Worm (Caenorhabditis elegans) whole organism, young adult: ENCODE measurements around the gene F58E6.4.

Experiments used
- B0035.1 ChIP-seq: sonication (generic microtip); optimal IDR thresholded peaks from 2 replicates; lab custom pipeline; 2016; ENCODE audit warnings: missing genetic modification characterization, mild to moderate bottlenecking, missing compliant biosample characterization, missing genotype, missing genetic modification reagents
- B0261.1 ChIP-seq: sonication (generic microtip); optimal IDR thresholded peaks from 2 replicates; lab custom pipeline; 2016; ENCODE audit warnings: mild to moderate bottlenecking, missing genetic modification characterization, moderate library complexity, missing compliant biosample characterization
- B0336.3 ChIP-seq: fragments of 200-800 bp; sonication (Bioruptor generic); IDR thresholded peaks from 2 replicates; pipeline ENCODE4 v1.3.6; 2022; ENCODE audit warnings: missing genetic modification characterization, missing compliant biosample characterization
- C06A6.2 ChIP-seq: fragments of 200-800 bp; sonication (Bioruptor generic); conservative IDR thresholded peaks from 2 replicates; pipeline ENCODE4 v1.3.6; 2022; ENCODE audit warnings: missing genetic modification characterization, missing compliant biosample characterization
- F23B12.7 ChIP-seq: sonication (generic microtip); optimal IDR thresholded peaks from 2 replicates; lab custom pipeline; 2017; ENCODE audit warnings: missing genetic modification characterization, mild to moderate bottlenecking, missing compliant biosample characterization, antibody characterized with exemption, moderate library complexity; ENCODE audit not compliant: insufficient read depth
- F57C9.4 ChIP-seq: sonication (generic microtip); optimal IDR thresholded peaks from 2 replicates; lab custom pipeline; 2017; ENCODE audit warnings: mild to moderate bottlenecking, missing genetic modification characterization, missing compliant biosample characterization
- Y53G8AR.9 ChIP-seq: fragments of 200-800 bp; sonication (Bioruptor generic); conservative IDR thresholded peaks from 2 replicates; pipeline ENCODE4 v1.3.6; 2022; ENCODE audit warnings: missing genetic modification reagents, missing genetic modification characterization, missing compliant biosample characterization
- Y95B8A.8 ChIP-seq: fragments of 200-800 bp; sonication (Bioruptor generic); IDR thresholded peaks from 2 replicates; pipeline ENCODE4 v1.3.6; 2022; ENCODE audit warnings: missing genetic modification reagents, missing genetic modification characterization, missing compliant biosample characterization
- aptf-3 ChIP-seq: fragments of 200-800 bp; sonication (Bioruptor generic); IDR thresholded peaks from 2 replicates; pipeline ENCODE4 v1.3.6; 2022; ENCODE audit warnings: missing genetic modification characterization, missing compliant biosample characterization
- athp-1 ChIP-seq: sonication (generic microtip); optimal IDR thresholded peaks from 2 replicates; lab custom pipeline; 2017; ENCODE audit warnings: mild to moderate bottlenecking, missing genetic modification characterization, missing compliant biosample characterization
- attf-5 ChIP-seq: fragments of 200-800 bp; sonication (Bioruptor generic); optimal IDR thresholded peaks from 2 replicates; lab custom pipeline; 2018; ENCODE audit warnings: mild to moderate bottlenecking, missing genetic modification characterization, missing compliant biosample characterization
- attf-6 ChIP-seq: fragments of 200-800 bp; sonication (Bioruptor generic); IDR thresholded peaks from 2 replicates; pipeline ENCODE4 v1.3.6; 2022; ENCODE audit warnings: missing genetic modification reagents, missing genetic modification characterization, missing compliant biosample characterization
- ceh-58 ChIP-seq: fragments of 200-800 bp; sonication (Bioruptor generic); IDR thresholded peaks from 2 replicates; pipeline ENCODE4 v1.3.6; 2022; ENCODE audit warnings: missing genetic modification characterization, missing compliant biosample characterization
- ceh-79 ChIP-seq: sonication (generic microtip); optimal IDR thresholded peaks from 2 replicates; lab custom pipeline; 2017; ENCODE audit warnings: mild to moderate bottlenecking, missing genetic modification characterization, missing compliant biosample characterization
- chd-7 ChIP-seq: sonication (generic microtip); optimal IDR thresholded peaks from 2 replicates; lab custom pipeline; 2016; ENCODE audit warnings: mild to moderate bottlenecking, missing genetic modification characterization, moderate library complexity, missing compliant biosample characterization
- egrh-3 ChIP-seq: fragments of 200-800 bp; sonication (Bioruptor generic); IDR thresholded peaks from 2 replicates; pipeline ENCODE4 v1.3.6; 2022; ENCODE audit warnings: missing genetic modification reagents, missing genetic modification characterization, missing compliant biosample characterization
- hmg-1.2 ChIP-seq: fragments of 200-800 bp; sonication (Bioruptor generic); IDR thresholded peaks from 2 replicates; pipeline ENCODE4 v1.3.6; 2022; ENCODE audit warnings: missing genetic modification reagents, missing genetic modification characterization, missing compliant biosample characterization
- hrde-1 ChIP-seq: sonication (generic microtip); optimal IDR thresholded peaks from 2 replicates; lab custom pipeline; 2016; ENCODE audit warnings: missing genetic modification characterization, mild to moderate bottlenecking, missing compliant biosample characterization, moderate library complexity, missing genotype, missing genetic modification reagents, borderline replicate concordance
- lag-1 ChIP-seq: fragments of 200-800 bp; sonication (Bioruptor generic); IDR thresholded peaks from 2 replicates; pipeline ENCODE4 v1.3.6; 2022; ENCODE audit warnings: missing genetic modification reagents, missing genetic modification characterization, missing compliant biosample characterization
- let-607 ChIP-seq, 2 experiments: fragments of 200-800 bp in 1 of 2; sonication (Bioruptor generic) in 1 of 2; sonication (generic microtip) in 1 of 2; optimal IDR thresholded peaks; 2 replicates each; lab custom pipeline; 2016 to 2018; ENCODE audit warnings: mild to moderate bottlenecking in 2 of 2, missing compliant biosample characterization in 2 of 2, missing genetic modification characterization in 2 of 2, moderate library complexity in 2 of 2, missing genotype in 1 of 2
- lin-40 ChIP-seq: sonication (generic microtip); optimal IDR thresholded peaks from 2 replicates; lab custom pipeline; 2016; ENCODE audit warnings: missing genetic modification characterization, mild to moderate bottlenecking, missing compliant biosample characterization, missing genotype, missing genetic modification reagents
- lir-1 ChIP-seq: fragments of 200-800 bp; sonication (Bioruptor generic); conservative IDR thresholded peaks from 2 replicates; pipeline ENCODE4 v1.3.6; 2022; ENCODE audit warnings: missing genetic modification reagents, missing genetic modification characterization, missing compliant biosample characterization
- madf-8 ChIP-seq: fragments of 200-800 bp; sonication (Bioruptor generic); conservative IDR thresholded peaks from 2 replicates; pipeline ENCODE4 v1.3.6; 2022; ENCODE audit warnings: missing genetic modification reagents, missing genetic modification characterization, missing compliant biosample characterization
- nfya-1 ChIP-seq: sonication (generic microtip); optimal IDR thresholded peaks from 2 replicates; lab custom pipeline; 2017; ENCODE audit warnings: antibody characterized with exemption, missing compliant biosample characterization, missing genetic modification characterization, borderline replicate concordance; ENCODE audit not compliant: insufficient read depth
- nfya-2 ChIP-seq: fragments of 200-800 bp; sonication (Bioruptor generic); IDR thresholded peaks from 2 replicates; pipeline ENCODE4 v1.3.6; 2022; ENCODE audit warnings: missing genetic modification reagents, missing genetic modification characterization, missing compliant biosample characterization
- nhr-80 ChIP-seq: sonication (generic microtip); optimal IDR thresholded peaks from 2 replicates; lab custom pipeline; 2016; ENCODE audit warnings: missing genetic modification characterization, missing compliant biosample characterization
- nhr-90 ChIP-seq: sonication (generic microtip); optimal IDR thresholded peaks from 2 replicates; lab custom pipeline; 2016; ENCODE audit warnings: missing genotype, mild to moderate bottlenecking, missing genetic modification characterization, missing compliant biosample characterization
- repo-1 ChIP-seq: sonication (generic microtip); optimal IDR thresholded peaks from 2 replicates; lab custom pipeline; 2017; ENCODE audit warnings: mild to moderate bottlenecking, missing genetic modification characterization, missing compliant biosample characterization
- sdz-38 ChIP-seq: sonication (generic microtip); optimal IDR thresholded peaks from 2 replicates; lab custom pipeline; 2016; ENCODE audit warnings: missing genotype, missing genetic modification characterization, missing compliant biosample characterization
- sea-2 ChIP-seq: fragments of 200-800 bp; sonication (Bioruptor generic); IDR thresholded peaks from 2 replicates; pipeline ENCODE4 v1.3.6; 2022; ENCODE audit warnings: missing genetic modification characterization, missing compliant biosample characterization
- tbp1 ChIP-seq: fragments of 200-800 bp; sonication (Bioruptor generic); optimal IDR thresholded peaks from 2 replicates; lab custom pipeline; 2018; ENCODE audit warnings: mild to moderate bottlenecking, missing genetic modification characterization, missing compliant biosample characterization
- ztf-18 ChIP-seq: sonication (generic microtip); optimal IDR thresholded peaks from 2 replicates; lab custom pipeline; 2016; ENCODE audit warnings: missing genotype, mild to moderate bottlenecking, missing genetic modification characterization, missing compliant biosample characterization
- ztf-22 ChIP-seq: fragments of 200-800 bp; sonication (Bioruptor generic); optimal IDR thresholded peaks from 2 replicates; lab custom pipeline; 2018; ENCODE audit warnings: mild to moderate bottlenecking, missing genetic modification characterization, moderate library complexity, missing compliant biosample characterization
- ztf-25 ChIP-seq: fragments of 200-800 bp; sonication (Bioruptor generic); IDR thresholded peaks from 2 replicates; pipeline ENCODE4 v1.3.6; 2022; ENCODE audit warnings: missing genetic modification reagents, missing genetic modification characterization, missing compliant biosample characterization
- ztf-28 ChIP-seq: fragments of 200-800 bp; sonication (Bioruptor generic); IDR thresholded peaks from 2 replicates; pipeline ENCODE4 v1.3.6; 2022; ENCODE audit warnings: missing genetic modification reagents, missing genetic modification characterization, missing compliant biosample characterization
- ztf-3 ChIP-seq: fragments of 200-800 bp; sonication (Bioruptor generic); optimal IDR thresholded peaks from 2 replicates; lab custom pipeline; 2018; ENCODE audit warnings: mild to moderate bottlenecking, missing genetic modification characterization, missing compliant biosample characterization
- ztf-6 ChIP-seq: fragments of 200-800 bp; sonication (Bioruptor generic); IDR thresholded peaks from 2 replicates; pipeline ENCODE4 v1.3.6; 2022; ENCODE audit warnings: missing genetic modification reagents, missing genetic modification characterization, missing compliant biosample characterization

Gene F58E6.4

DNA sequence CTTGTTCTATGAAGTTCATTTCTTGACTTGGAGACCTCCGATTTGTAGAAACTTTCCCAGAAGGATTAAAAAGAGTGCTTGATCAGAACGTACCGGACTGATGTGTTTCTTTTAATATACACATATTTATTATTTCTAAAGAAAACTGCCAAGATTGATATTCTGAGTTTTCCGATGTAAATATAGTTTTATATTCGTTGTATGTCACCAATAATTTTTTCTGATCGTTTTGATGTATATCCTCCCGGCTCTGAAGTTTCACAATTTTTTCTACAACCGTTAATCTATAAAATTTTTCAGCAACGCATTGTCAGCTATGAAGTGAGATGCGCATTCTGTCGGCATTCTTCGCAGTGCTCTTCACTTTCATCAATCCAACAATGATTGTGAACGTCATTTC lies 46.4 kb upstream of the F58E6.4 start, which contains the start of gene F46B6.9:
F46B6.9 (plus strand) TSS at position 301 of the 400 bp plus-strand sequence.
- TF ChIP-seq nfya-1 (tag; lab: Kevin White, UChicago) = no peak
- TF ChIP-seq athp-1 = no peak
- TF ChIP-seq attf-6 (GFP tag; lab: Robert Waterston, UW) = no peak
- TF ChIP-seq hmg-1.2 (GFP tag; lab: Robert Waterston, UW) = no peak
- TF ChIP-seq ztf-6 (GFP tag; lab: Robert Waterston, UW) = no peak
- no peak for TF ChIP-seq chd-7 (tag; lab: Kevin White, UChicago)
- no peak for TF ChIP-seq lir-1 (GFP tag; lab: Robert Waterston, UW)
- no peak for TF ChIP-seq nfya-2 (GFP tag; lab: Robert Waterston, UW)
- TF ChIP-seq B0336.3 (GFP tag; lab: Robert Waterston, UW) = no peak
- no peak for TF ChIP-seq Y53G8AR.9 (GFP tag; lab: Robert Waterston, UW)
- no peak for TF ChIP-seq ztf-25
- no peak for TF ChIP-seq aptf-3 (GFP tag; lab: Robert Waterston, UW)
- no peak for TF ChIP-seq egrh-3 (GFP tag; lab: Robert Waterston, UW)
- no peak for TF ChIP-seq madf-8 (GFP tag; lab: Robert Waterston, UW)

DNA sequence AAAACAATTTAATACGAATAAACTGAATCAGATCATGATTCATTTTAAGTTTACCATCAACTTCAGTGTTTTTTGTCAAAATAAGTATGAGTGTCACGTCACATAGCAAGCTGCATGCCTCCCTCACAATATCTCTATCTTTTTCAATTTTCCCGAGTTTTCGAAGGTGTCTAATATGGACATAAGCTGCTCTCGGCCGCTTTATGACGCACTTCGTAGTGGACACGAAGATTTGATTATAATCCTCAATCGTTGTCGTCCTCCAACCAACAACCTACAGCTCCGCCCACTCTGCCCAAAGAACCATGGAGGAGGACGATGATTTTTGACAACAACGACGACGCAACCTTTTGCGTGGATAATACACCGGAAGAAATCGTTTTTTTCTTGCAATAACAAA lies 45.8 kb upstream of the F58E6.4 start:
- TF ChIP-seq F57C9.4 (tag; lab: Kevin White, UChicago) (no peak), ceh-79 (tag; lab: Kevin White, UChicago) (no peak), B0336.3 (GFP tag; lab: Robert Waterston, UW) (no peak), ceh-58 (GFP tag; lab: Robert Waterston, UW) (no peak), hrde-1 (tag; lab: Kevin White, UChicago) (no peak), repo-1 (no peak), F23B12.7 (tag; lab: Kevin White, UChicago) (no peak), attf-5 (GFP tag; lab: Kevin White, UChicago) (no peak), sdz-38 (tag; lab: Kevin White, UChicago) (no peak), tbp1 (no peak), sea-2 (GFP tag; lab: Robert Waterston, UW) (no peak), ztf-28 (no peak), nhr-90 (no peak), lin-40 (tag; lab: Kevin White, UChicago) (no peak), ztf-22 (GFP tag; lab: Kevin White, UChicago) (no peak), C06A6.2 (GFP tag; lab: Robert Waterston, UW) (no peak), B0261.1 (tag; lab: Kevin White, UChicago) (no peak), lag-1 (GFP tag; lab: Robert Waterston, UW) (no peak)

- TF ChIP-seq nhr-80 (tag; lab: Kevin White, UChicago) (peak; percentile 30), ztf-6 (GFP tag; lab: Robert Waterston, UW) (no peak), ztf-18 (tag; lab: Kevin White, UChicago) (no peak), let-607 (tag; optimal IDR thresholded peaks at IDR 0.05; lab: Kevin White, UChicago) (peak in 1 of 2 experiments; percentile 52)
These were observed 44.8 kb upstream of the F58E6.4 start for ce11 chrV:9794997-9795396.

DNA sequence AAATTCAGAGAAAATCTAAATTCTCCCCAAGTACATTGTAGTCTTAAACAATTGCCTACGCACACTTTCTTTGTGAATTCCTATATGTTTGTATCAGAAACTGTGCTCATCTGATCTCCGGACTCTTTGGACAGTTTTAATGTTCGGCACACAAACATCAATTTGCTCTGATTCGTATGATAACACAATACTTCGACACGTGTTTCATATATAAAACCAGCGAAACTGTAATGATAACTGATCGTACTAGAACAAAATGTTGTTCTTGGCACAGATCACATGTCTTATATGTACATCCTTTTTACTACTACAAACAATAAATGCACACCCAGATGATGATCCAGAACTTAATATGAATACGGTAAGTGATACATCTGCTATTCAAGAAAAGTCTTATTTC lies 41.1 kb upstream of the F58E6.4 start, which contains the start of gene lipl-2:
lipl-2 (plus strand) TSS at position 236 of the 400 bp plus-strand sequence.
- TF ChIP-seq nfya-1 (tag; lab: Kevin White, UChicago) (no peak), nhr-90 (no peak), sea-2 (GFP tag; lab: Robert Waterston, UW) (no peak), B0035.1 (tag; lab: Kevin White, UChicago) (no peak), nhr-80 (tag; lab: Kevin White, UChicago) (peak; percentile 68), Y95B8A.8 (GFP tag; lab: Robert Waterston, UW) (no peak), attf-6 (GFP tag; lab: Robert Waterston, UW) (no peak), let-607 (tag; optimal IDR thresholded peaks at IDR 0.05; lab: Kevin White, UChicago) (peak in 1 of 2 experiments; percentile 57), ztf-3 (GFP tag; lab: Kevin White, UChicago) (no peak), tbp1 (peak; percentile 8)
